Fruit fly (Drosophila melanogaster) ovary, adult (tissue): Measurements from ENCODE around the gene CG32263.

Experiments
- CG17801 ChIP-seq: fragments of 200-800 bp; optimal IDR thresholded peaks from 2 replicates; lab custom pipeline; 2019; ENCODE audit warnings: missing biosample characterization, mild to moderate bottlenecking, missing genetic modification characterization, moderate library complexity; ENCODE audit not compliant: partially characterized antibody

CG32263 gene

dm6 chr3L:3791043-3791682, 19.8 kb downstream of the CG32263 start:
- no peak for TF ChIP-seq CG17801 (GFP tag; lab: Kevin White, UChicago)

DNA sequence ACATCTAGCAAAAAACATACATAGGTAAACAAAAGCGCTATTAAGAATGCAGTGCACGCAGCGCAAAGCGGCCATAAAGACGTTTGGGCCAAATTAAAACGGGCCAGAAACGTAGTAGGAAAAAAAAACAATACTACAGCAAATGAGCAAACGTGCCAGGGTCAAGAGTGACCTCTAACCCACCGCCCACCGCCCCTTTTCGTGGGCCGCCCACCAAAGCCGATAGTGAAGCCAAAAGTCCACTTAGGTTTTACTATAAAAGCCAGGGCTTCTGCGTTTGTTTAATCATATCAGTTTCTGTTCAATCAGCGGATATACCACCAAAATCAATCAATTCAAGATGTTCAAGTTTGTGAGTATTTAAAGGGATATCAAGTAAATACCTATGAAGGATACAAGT, 20.4 kb downstream of the CG32263 start, which contains the start of gene CG32266:
CG32266 (plus strand) TSS at position 301 of the 400 bp plus-strand sequence.
- no peak for TF ChIP-seq CG17801 (GFP tag; lab: Kevin White, UChicago)

- no peak for TF ChIP-seq CG17801 (GFP tag; lab: Kevin White, UChicago)
These were observed 22.0 kb downstream of the CG32263 start for dm6 chr3L:3788790-3789421.

dm6 chr3L:3787595-3788151, 23.2 kb downstream of the CG32263 start:
- peak; percentile 27 for TF ChIP-seq CG17801 (GFP tag; lab: Kevin White, UChicago)

- TF ChIP-seq CG17801 (GFP tag; lab: Kevin White, UChicago), result no peak
These were observed 23.9 kb downstream of the CG32263 start for dm6 chr3L:3787077-3787433.

dm6 chr3L:3786344-3787076, 24.4 kb downstream of the CG32263 start:
- no peak for TF ChIP-seq CG17801 (GFP tag; lab: Kevin White, UChicago)

- TF ChIP-seq CG17801 (GFP tag; lab: Kevin White, UChicago), result no peak
These were observed 25.2 kb downstream of the CG32263 start for dm6 chr3L:3785688-3786087.

DNA sequence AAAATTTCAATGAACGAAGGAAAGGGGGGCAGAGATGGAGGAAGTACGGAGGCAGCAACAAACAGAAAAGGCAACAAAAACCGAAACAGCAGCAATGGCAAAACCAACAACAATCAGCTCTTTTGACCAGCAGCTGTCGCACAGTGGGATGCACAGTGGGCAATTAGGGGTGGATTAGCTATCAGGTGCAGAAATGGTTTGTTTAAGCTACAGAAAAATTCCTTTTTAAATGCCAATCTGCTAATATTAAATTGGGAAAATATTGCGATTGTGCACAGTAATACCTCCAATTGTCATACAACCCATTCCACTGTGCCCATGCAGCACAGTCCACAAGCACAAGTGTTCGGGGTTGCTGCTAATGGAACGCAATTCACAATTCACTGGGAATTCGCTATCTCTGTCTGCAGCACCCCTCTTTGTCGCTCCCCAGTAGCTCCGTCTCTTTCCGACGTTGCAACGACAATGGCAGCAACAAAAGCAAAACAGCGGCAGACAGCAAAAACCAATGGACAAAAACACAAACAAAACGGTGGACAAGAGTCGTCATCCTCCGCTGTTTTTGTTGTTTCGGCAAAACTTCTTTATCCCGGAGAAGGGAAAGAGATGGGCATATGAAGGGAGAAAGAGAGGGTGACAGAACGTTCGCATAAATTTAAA, 25.8 kb downstream of the CG32263 start:
- TF ChIP-seq CG17801 (GFP tag; lab: Kevin White, UChicago), result no peak

DNA sequence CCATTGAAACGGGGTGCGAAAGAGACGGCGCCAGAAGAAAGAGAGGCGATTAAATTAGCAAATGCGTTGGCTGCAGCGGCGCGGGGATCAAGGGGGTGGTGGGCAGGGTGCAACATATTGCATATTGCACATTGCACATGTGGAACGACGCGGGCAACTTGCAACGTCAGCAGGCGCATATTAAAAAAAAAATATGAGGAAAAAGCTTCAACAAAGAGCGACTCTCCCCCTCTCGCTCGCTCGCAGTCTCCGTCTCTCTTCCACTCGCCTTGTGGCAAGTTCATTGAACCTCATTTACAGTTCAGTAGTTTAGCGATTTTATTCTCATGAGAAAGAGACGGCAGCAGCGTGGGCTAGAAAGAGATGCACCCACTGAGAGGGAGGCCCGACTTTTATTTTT, 26.9 kb downstream of the CG32263 start:
- no peak for TF ChIP-seq CG17801 (GFP tag; lab: Kevin White, UChicago)

DNA sequence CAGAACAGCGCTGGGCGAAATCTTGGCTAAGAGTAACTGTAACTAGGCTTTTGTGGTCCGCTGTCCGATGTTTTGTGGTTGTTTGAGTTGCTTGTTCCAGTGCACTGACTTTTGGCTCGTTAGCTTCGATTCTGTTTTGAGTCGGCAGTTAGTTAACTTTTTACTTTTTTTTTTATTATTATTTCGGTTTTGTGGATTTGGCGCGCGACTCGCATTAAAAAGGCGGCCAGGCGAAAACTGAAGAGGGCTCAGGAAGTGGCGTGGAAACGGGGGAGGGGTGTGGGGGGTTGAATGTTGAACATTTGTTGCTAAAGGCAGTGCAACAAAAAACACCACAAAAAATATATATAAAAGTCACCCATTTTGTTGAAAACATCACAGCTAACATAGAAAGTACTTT, 27.5 kb downstream of the CG32263 start:
- TF ChIP-seq CG17801 (GFP tag; lab: Kevin White, UChicago), result no peak

DNA sequence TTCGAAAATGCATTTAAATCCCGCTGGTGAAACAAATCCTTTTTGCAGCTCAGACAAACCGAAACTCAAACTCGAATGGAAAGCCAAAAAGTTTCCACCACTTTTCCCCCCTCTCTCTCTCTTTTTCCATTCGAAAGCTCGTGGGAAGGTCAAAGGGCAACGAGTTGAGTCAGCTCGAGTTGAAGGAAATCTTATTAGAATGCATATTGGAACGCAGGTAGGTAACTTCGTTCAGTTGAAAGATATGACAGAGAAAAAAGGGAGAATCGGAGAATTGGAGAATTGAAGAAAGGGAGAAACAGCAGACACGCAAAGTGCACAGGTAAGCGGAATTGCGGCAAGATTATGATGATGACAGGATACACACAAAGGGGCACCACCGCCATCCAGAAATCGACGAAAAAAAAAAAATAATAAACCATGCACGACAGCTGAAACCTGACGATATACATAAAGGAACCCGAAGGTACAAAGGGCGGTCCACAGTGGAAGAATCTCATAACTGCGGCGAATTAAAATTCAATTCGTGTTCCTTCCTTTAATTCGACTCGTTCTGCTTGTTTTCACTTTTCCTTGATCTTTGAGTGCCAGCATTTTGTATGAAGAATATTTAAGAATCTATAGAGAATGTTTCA, 28.2 kb downstream of the CG32263 start:
- no peak for TF ChIP-seq CG17801 (GFP tag; lab: Kevin White, UChicago)

DNA sequence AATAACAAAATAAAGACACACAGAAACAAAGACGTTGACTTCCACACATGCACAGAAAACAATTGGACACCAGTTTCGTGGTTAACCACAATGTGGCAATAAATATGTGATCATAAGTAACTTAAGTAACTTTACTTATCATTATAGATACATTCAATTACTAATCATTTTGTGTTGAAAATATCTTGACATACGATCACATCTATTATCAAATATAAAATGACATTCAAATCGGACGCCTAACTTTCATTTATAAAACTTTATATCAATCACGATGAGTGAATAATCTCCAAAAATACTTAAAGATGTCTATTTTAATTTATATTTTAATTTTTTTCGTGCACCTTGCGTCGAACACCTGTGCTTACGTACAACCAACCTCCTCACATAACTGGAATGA, 32.5 kb downstream of the CG32263 start:
- no peak for TF ChIP-seq CG17801 (GFP tag; lab: Kevin White, UChicago)

- no peak for TF ChIP-seq CG17801 (GFP tag; lab: Kevin White, UChicago)
These were observed 34.3 kb downstream of the CG32263 start for dm6 chr3L:3776559-3777097.

DNA sequence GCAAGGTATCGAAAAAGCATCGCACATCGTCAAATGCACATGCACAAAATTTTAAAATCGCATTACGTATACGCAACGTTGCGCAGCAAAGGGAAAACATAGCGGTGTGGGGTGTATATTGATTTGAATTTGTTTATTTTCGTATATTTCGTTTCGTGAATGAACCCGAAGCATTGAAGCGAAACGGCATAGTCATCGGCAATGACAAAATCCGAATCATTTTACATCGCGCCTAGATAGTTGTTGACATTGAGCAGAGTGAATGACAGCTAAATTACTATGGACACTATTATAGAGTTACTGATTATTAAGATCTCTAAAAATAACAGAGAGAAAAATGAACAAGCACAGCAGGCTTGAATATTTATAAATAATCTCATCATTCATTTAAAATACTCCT, 37.6 kb downstream of the CG32263 start:
- no peak for TF ChIP-seq CG17801 (GFP tag; lab: Kevin White, UChicago)
